Worm (Caenorhabditis elegans) whole organism, L1 larva: ENCODE results near the gene glt-1.

ENCODE experiments used
- C34B4.2 ChIP-seq: sonication (generic microtip); optimal IDR thresholded peaks from 2 replicates; lab custom pipeline; 2017; ENCODE audit warnings: mild to moderate bottlenecking, missing genetic modification characterization, missing compliant biosample characterization
- aly-2 ChIP-seq: fragments of 150-350 bp; optimal IDR thresholded peaks from 2 replicates; lab custom pipeline; 2014; ENCODE audit warnings: missing biosample characterization, missing genetic modification characterization
- ceh-82 ChIP-seq, 3 experiments: fragments of 150-350 bp in 1 of 3; sonication (generic microtip) in 2 of 3; optimal IDR thresholded peaks; 2 replicates each; lab custom pipeline; 2014 to 2017; ENCODE audit warnings: missing biosample characterization in 3 of 3, missing genetic modification characterization in 3 of 3
- ceh-90 ChIP-seq: sonication (generic microtip); optimal IDR thresholded peaks from 2 replicates; lab custom pipeline; 2016; ENCODE audit warnings: missing genetic modification characterization, missing compliant biosample characterization
- ces-1 ChIP-seq: fragments of 150-350 bp; optimal IDR thresholded peaks from 2 replicates; lab custom pipeline; 2014; ENCODE audit warnings: missing biosample characterization, missing genetic modification reagents, missing genetic modification characterization
- elt-3 ChIP-seq, 6 experiments: fragments of 150-350 bp in 1 of 6; sonication (generic microtip); optimal IDR thresholded peaks; 2 replicates each; lab custom pipeline; 2017 to 2018; ENCODE audit warnings: missing biosample characterization in 6 of 6, missing genetic modification characterization in 6 of 6, inconsistent platforms in 1 of 6
- lin-14 ChIP-seq: fragments of 200-800 bp; sonication (Bioruptor generic); optimal IDR thresholded peaks from 2 replicates; lab custom pipeline; 2018; ENCODE audit warnings: mild to moderate bottlenecking, missing genetic modification characterization, moderate library complexity, missing compliant biosample characterization
- lin-15B ChIP-seq: fragments of 150-350 bp; sonication (generic microtip); optimal IDR thresholded peaks from 3 replicates; lab custom pipeline; 2014; ENCODE audit warnings: missing biosample characterization, missing genetic modification characterization
- nhr-12 ChIP-seq: sonication (generic microtip); optimal IDR thresholded peaks from 2 replicates; lab custom pipeline; 2017; ENCODE audit warnings: missing biosample characterization, missing genetic modification characterization
- nhr-237 ChIP-seq: fragments of 150-350 bp; optimal IDR thresholded peaks from 2 replicates; lab custom pipeline; 2014; ENCODE audit warnings: missing biosample characterization, missing genetic modification characterization
- sptf-1 ChIP-seq: fragments of 150-350 bp; optimal IDR thresholded peaks from 2 replicates; lab custom pipeline; 2014; ENCODE audit warnings: missing biosample characterization, missing genetic modification characterization

ce11 chrX:3537335-3537734 lies 41.5 kb downstream of the glt-1 start, which contains the start of gene gyg-1:
- TF ChIP-seq ces-1 (GFP tag; lab: Kevin White, UChicago) = no peak
- TF ChIP-seq C34B4.2 (tag; lab: Kevin White, UChicago) = no peak
- no peak for TF ChIP-seq lin-14
- no peak for TF ChIP-seq nhr-237 (tag; lab: Kevin White, UChicago)
- TF ChIP-seq elt-3 (tag; optimal IDR thresholded peaks at IDR 0.05; lab: Kevin White, UChicago) = no peak
- no peak for TF ChIP-seq ceh-82 (tag; optimal IDR thresholded peaks at IDR 0.05; lab: Kevin White, UChicago)
- TF ChIP-seq nhr-12 = no peak
- TF ChIP-seq aly-2 (tag; lab: Kevin White, UChicago) = no peak
- no peak for TF ChIP-seq ceh-90 (tag; lab: Kevin White, UChicago)
- no peak for TF ChIP-seq lin-15B
- TF ChIP-seq sptf-1 = no peak
